Worm (Caenorhabditis elegans) whole organism, L1 larva: ENCODE measurements around the gene F54H12.10.

Experiments
- C04F5.9 ChIP-seq: sonication (generic microtip); optimal IDR thresholded peaks from 2 replicates; lab custom pipeline; 2016; ENCODE audit warnings: missing genetic modification characterization, missing compliant biosample characterization
- C16A3.4 ChIP-seq: fragments of 150-350 bp; optimal IDR thresholded peaks from 2 replicates; lab custom pipeline; 2014; ENCODE audit warnings: missing biosample characterization, missing genetic modification characterization
- C34B4.2 ChIP-seq: sonication (generic microtip); optimal IDR thresholded peaks from 2 replicates; lab custom pipeline; 2017; ENCODE audit warnings: mild to moderate bottlenecking, missing genetic modification characterization, missing compliant biosample characterization
- F16B12.6 ChIP-seq: fragments of 150-350 bp; optimal IDR thresholded peaks from 2 replicates; lab custom pipeline; 2014; ENCODE audit warnings: missing biosample characterization, missing genetic modification characterization
- Y116A8C.19 ChIP-seq: sonication (generic microtip); optimal IDR thresholded peaks from 2 replicates; lab custom pipeline; 2016; ENCODE audit warnings: missing compliant biosample characterization, missing genetic modification characterization, borderline replicate concordance
- alr-1 ChIP-seq: fragments of 200-800 bp; sonication (Bioruptor generic); optimal IDR thresholded peaks from 2 replicates; lab custom pipeline; 2018; ENCODE audit warnings: borderline replicate concordance, mild to moderate bottlenecking, missing genetic modification characterization, missing compliant biosample characterization
- aly-2 ChIP-seq: fragments of 150-350 bp; optimal IDR thresholded peaks from 2 replicates; lab custom pipeline; 2014; ENCODE audit warnings: missing biosample characterization, missing genetic modification characterization
- blmp-1 ChIP-seq: fragments of 150-350 bp; optimal IDR thresholded peaks from 2 replicates; lab custom pipeline; 2014; ENCODE audit warnings: missing biosample characterization, missing genetic modification characterization
- ceh-63 ChIP-seq: fragments of 200-800 bp; sonication (Bioruptor generic); optimal IDR thresholded peaks from 2 replicates; lab custom pipeline; 2018; ENCODE audit warnings: mild to moderate bottlenecking, missing genetic modification characterization, missing compliant biosample characterization
- ceh-88 ChIP-seq: fragments of 200-800 bp; sonication (Bioruptor generic); IDR thresholded peaks from 2 replicates; pipeline ENCODE4 v1.3.6; 2022; ENCODE audit warnings: missing genetic modification characterization, missing compliant biosample characterization
- ceh-90 ChIP-seq: sonication (generic microtip); optimal IDR thresholded peaks from 2 replicates; lab custom pipeline; 2016; ENCODE audit warnings: missing genetic modification characterization, missing compliant biosample characterization
- ces-1 ChIP-seq: fragments of 150-350 bp; optimal IDR thresholded peaks from 2 replicates; lab custom pipeline; 2014; ENCODE audit warnings: missing biosample characterization, missing genetic modification reagents, missing genetic modification characterization
- dpl-1 ChIP-seq, 3 experiments: fragments of 150-350 bp in 2 of 3; sonication (generic microtip) in 1 of 3; optimal IDR thresholded peaks; 2 replicates each; lab custom pipeline; 2014 to 2017; ENCODE audit warnings: missing biosample characterization in 3 of 3, missing genetic modification characterization in 3 of 3, missing genetic modification reagents in 3 of 3
- dsc-1 ChIP-seq: sonication (generic microtip); optimal IDR thresholded peaks from 2 replicates; lab custom pipeline; 2016; ENCODE audit warnings: mild to moderate bottlenecking, missing genetic modification characterization, missing compliant biosample characterization
- efl-1 ChIP-seq, 4 experiments: fragments of 150-350 bp; optimal IDR thresholded peaks in 3 of 4; peaks in 1 of 4; 1 replicate in 1 of 4; 2 replicates in 3 of 4; lab custom pipeline; 2014; ENCODE audit warnings: missing biosample characterization in 2 of 4, missing genetic modification characterization in 2 of 4, missing genetic modification reagents in 2 of 4
- efl-3 ChIP-seq: fragments of 200-800 bp; sonication (Bioruptor generic); optimal IDR thresholded peaks from 2 replicates; lab custom pipeline; 2018; ENCODE audit warnings: mild to moderate bottlenecking, missing genetic modification characterization, missing compliant biosample characterization
- fkh-10 ChIP-seq: sonication (generic microtip); optimal IDR thresholded peaks from 2 replicates; lab custom pipeline; 2017; ENCODE audit warnings: missing biosample characterization, missing genetic modification reagents, missing genetic modification characterization
- fkh-4 ChIP-seq: sonication (generic microtip); optimal IDR thresholded peaks from 2 replicates; lab custom pipeline; 2016; ENCODE audit warnings: missing compliant biosample characterization, missing genetic modification characterization, borderline replicate concordance
- fkh-8 ChIP-seq: sonication (generic microtip); optimal IDR thresholded peaks from 2 replicates; lab custom pipeline; 2016; ENCODE audit warnings: mild to moderate bottlenecking, missing genetic modification characterization, missing compliant biosample characterization
- fos-1 ChIP-seq: fragments of 150-350 bp; optimal IDR thresholded peaks from 2 replicates; lab custom pipeline; 2014; ENCODE audit warnings: missing biosample characterization, missing genetic modification characterization
- hlh-4 ChIP-seq: sonication (generic microtip); optimal IDR thresholded peaks from 2 replicates; lab custom pipeline; 2016; ENCODE audit warnings: mild to moderate bottlenecking, missing genetic modification characterization, missing compliant biosample characterization
- hpl-2 ChIP-seq: fragments of 150-350 bp; optimal IDR thresholded peaks from 2 replicates; lab custom pipeline; 2014; ENCODE audit warnings: missing biosample characterization, missing genetic modification reagents, missing genetic modification characterization
- irx-1 ChIP-seq: sonication (generic microtip); optimal IDR thresholded peaks from 2 replicates; lab custom pipeline; 2016; ENCODE audit warnings: missing genetic modification characterization, missing compliant biosample characterization
- isw-1 ChIP-seq: fragments of 200-800 bp; sonication (Bioruptor generic); IDR thresholded peaks from 2 replicates; pipeline ENCODE4 v1.3.6; 2022; ENCODE audit warnings: missing genetic modification characterization, missing compliant biosample characterization
- lin-35 ChIP-seq, 2 experiments: fragments of 150-350 bp; optimal IDR thresholded peaks; 2 replicates each; lab custom pipeline; 2014; ENCODE audit warnings: missing biosample characterization in 2 of 2, missing genetic modification characterization in 2 of 2, missing genetic modification reagents in 2 of 2
- lin-39 ChIP-seq: fragments of 150-350 bp; optimal IDR thresholded peaks from 2 replicates; lab custom pipeline; 2014; ENCODE audit warnings: missing biosample characterization, missing genetic modification reagents, missing genetic modification characterization
- mab-9 ChIP-seq: fragments of 200-800 bp; sonication (Bioruptor generic); IDR thresholded peaks from 2 replicates; pipeline ENCODE4 v1.3.6; 2022; ENCODE audit warnings: missing genetic modification reagents, missing genetic modification characterization, missing compliant biosample characterization
- mdl-1 ChIP-seq, 2 experiments: fragments of 150-350 bp; optimal IDR thresholded peaks; 2 replicates each; lab custom pipeline; 2014 to 2017; ENCODE audit warnings: missing biosample characterization in 2 of 2, missing genetic modification characterization in 2 of 2, inconsistent platforms in 1 of 2
- mep-1 ChIP-seq: fragments of 150-350 bp; optimal IDR thresholded peaks from 2 replicates; lab custom pipeline; 2014; ENCODE audit warnings: missing biosample characterization, missing genetic modification characterization
- nhr-11 ChIP-seq: fragments of 150-350 bp; optimal IDR thresholded peaks from 2 replicates; lab custom pipeline; 2014; ENCODE audit warnings: missing biosample characterization, missing genetic modification characterization
- nhr-12 ChIP-seq: sonication (generic microtip); optimal IDR thresholded peaks from 2 replicates; lab custom pipeline; 2017; ENCODE audit warnings: missing biosample characterization, missing genetic modification characterization
- nhr-19 ChIP-seq: fragments of 200-800 bp; sonication (Bioruptor generic); conservative IDR thresholded peaks from 2 replicates; pipeline ENCODE4 v1.3.6; 2022; ENCODE audit warnings: missing genetic modification characterization, missing compliant biosample characterization
- nhr-237 ChIP-seq: fragments of 150-350 bp; optimal IDR thresholded peaks from 2 replicates; lab custom pipeline; 2014; ENCODE audit warnings: missing biosample characterization, missing genetic modification characterization
- nhr-28 ChIP-seq: fragments of 150-350 bp; optimal IDR thresholded peaks from 2 replicates; lab custom pipeline; 2014; ENCODE audit warnings: missing biosample characterization, missing genetic modification characterization
- nhr-84 ChIP-seq: sonication (generic microtip); optimal IDR thresholded peaks from 2 replicates; lab custom pipeline; 2017; ENCODE audit warnings: missing biosample characterization, missing genetic modification characterization
- nhr-85 ChIP-seq: sonication (generic microtip); peaks from one replicate; lab custom pipeline; 2016; ENCODE audit warnings: missing genetic modification characterization, inconsistent platforms, missing compliant biosample characterization
- nhr-90 ChIP-seq: sonication (generic microtip); optimal IDR thresholded peaks from 2 replicates; lab custom pipeline; 2016; ENCODE audit warnings: mild to moderate bottlenecking, missing genetic modification characterization, missing compliant biosample characterization; ENCODE audit not compliant: poor library complexity
- pax-3 ChIP-seq: fragments of 200-800 bp; sonication (Bioruptor generic); optimal IDR thresholded peaks from 2 replicates; lab custom pipeline; 2018; ENCODE audit warnings: mild to moderate bottlenecking, missing genetic modification characterization, moderate library complexity, missing compliant biosample characterization
- pqm-1 ChIP-seq: sonication (generic microtip); optimal IDR thresholded peaks from 3 replicates; lab custom pipeline; 2017; ENCODE audit warnings: missing biosample characterization, missing genetic modification characterization
- skn-1 ChIP-seq: fragments of 150-350 bp; optimal IDR thresholded peaks from 2 replicates; lab custom pipeline; 2014; ENCODE audit warnings: missing biosample characterization, missing genetic modification characterization
- sox-4 ChIP-seq: sonication (generic microtip); optimal IDR thresholded peaks from 2 replicates; lab custom pipeline; 2016; ENCODE audit warnings: missing genetic modification characterization, missing compliant biosample characterization
- swsn-7 ChIP-seq: sonication (generic microtip); optimal IDR thresholded peaks from 2 replicates; lab custom pipeline; 2016; ENCODE audit warnings: missing genetic modification characterization, missing compliant biosample characterization
- tbx-2 ChIP-seq: sonication (generic microtip); optimal IDR thresholded peaks from 2 replicates; lab custom pipeline; 2016; ENCODE audit warnings: missing genetic modification characterization, missing compliant biosample characterization
- tlp-1 ChIP-seq: fragments of 150-350 bp; optimal IDR thresholded peaks from 2 replicates; lab custom pipeline; 2014; ENCODE audit warnings: missing biosample characterization, missing genetic modification characterization
- unc-130 ChIP-seq: fragments of 150-350 bp; optimal IDR thresholded peaks from 2 replicates; lab custom pipeline; 2017; ENCODE audit warnings: missing biosample characterization, missing genetic modification characterization, inconsistent platforms
- unc-86 ChIP-seq: sonication (generic microtip); optimal IDR thresholded peaks from 2 replicates; lab custom pipeline; 2016; ENCODE audit warnings: missing genetic modification characterization, missing compliant biosample characterization
- unc-98 ChIP-seq: fragments of 200-800 bp; sonication (Bioruptor generic); IDR thresholded peaks from 2 replicates; pipeline ENCODE4 v1.3.6; 2022; ENCODE audit warnings: missing genetic modification characterization, missing compliant biosample characterization
- xbp-1 ChIP-seq: sonication (generic microtip); optimal IDR thresholded peaks from 2 replicates; lab custom pipeline; 2016; ENCODE audit warnings: missing genetic modification characterization, missing compliant biosample characterization
- ztf-11 ChIP-seq, 2 experiments: sonication (generic microtip); optimal IDR thresholded peaks; 2 replicates each; lab custom pipeline; 2016 to 2017; ENCODE audit warnings: missing genetic modification characterization in 2 of 2, missing biosample characterization in 1 of 2, missing compliant biosample characterization in 1 of 2

Gene F54H12.10

DNA sequence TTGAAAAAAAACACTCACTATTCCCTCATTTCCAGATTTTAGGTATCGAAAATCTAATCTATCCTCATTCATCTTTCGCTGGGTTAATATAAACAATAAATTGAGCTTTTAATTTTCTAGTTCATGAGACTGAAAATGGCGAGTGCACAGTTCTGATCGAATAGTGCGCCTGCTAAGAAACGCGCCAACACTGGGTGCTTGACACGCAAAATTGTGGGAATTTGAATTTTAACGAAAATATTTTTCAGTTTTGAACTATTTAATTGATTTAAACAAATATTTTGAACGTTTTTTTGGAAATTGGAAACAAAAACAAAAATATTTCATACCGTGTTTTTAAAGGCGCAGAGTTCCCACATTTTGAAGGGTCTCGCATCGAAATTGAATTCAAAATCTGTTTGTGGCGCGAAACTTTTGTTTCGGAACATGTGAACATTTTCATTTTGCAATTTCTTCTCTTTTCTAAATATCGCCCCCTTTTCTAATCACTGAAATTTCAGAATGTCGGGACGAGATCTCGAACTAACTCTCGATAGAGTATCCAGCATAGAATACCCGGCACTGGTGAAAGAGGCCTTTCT lies 30.1 kb downstream of the F54H12.10 start, which contains the start of the genes C29E4.13 and npp-15 (continued):
- TF ChIP-seq lin-35 (GFP tag; optimal IDR thresholded peaks at IDR 0.05; lab: Kevin White, UChicago) = peak; percentile 74 to 87
- TF ChIP-seq ces-1 (GFP tag; lab: Kevin White, UChicago) = no peak
- no peak for TF ChIP-seq tlp-1
- peak; percentile 70 for TF ChIP-seq mep-1 (tag; lab: Kevin White, UChicago)
- TF ChIP-seq fos-1 (tag; lab: Kevin White, UChicago) = no peak
- no peak for TF ChIP-seq hlh-4 (tag; lab: Kevin White, UChicago)
- TF ChIP-seq dsc-1 (tag; lab: Kevin White, UChicago) = no peak
- TF ChIP-seq unc-130 (tag; lab: Kevin White, UChicago) = no peak
- TF ChIP-seq fkh-10 (GFP tag; lab: Kevin White, UChicago) = no peak
- peak; percentile 39 for TF ChIP-seq xbp-1 (tag; lab: Kevin White, UChicago)
- TF ChIP-seq skn-1 (tag; lab: Kevin White, UChicago) = peak; percentile 24
- TF ChIP-seq unc-98 = no peak
- TF ChIP-seq nhr-85 (tag; lab: Kevin White, UChicago) = no peak
- no peak for TF ChIP-seq ceh-90 (tag; lab: Kevin White, UChicago)
- peak; percentile 29 for TF ChIP-seq lin-39
- TF ChIP-seq efl-1 (optimal IDR thresholded peaks at IDR 0.05; lab: Kevin White, UChicago) = peak; percentile 64 to 81
- TF ChIP-seq efl-1 (GFP tag; optimal IDR thresholded peaks at IDR 0.05 in 1 of 2; lab: Kevin White, UChicago) = peak; percentile 83 to 98
- no peak for TF ChIP-seq fkh-4
- no peak for TF ChIP-seq pqm-1 (tag; lab: Kevin White, UChicago)
- TF ChIP-seq fkh-8 (tag; lab: Kevin White, UChicago) = no peak
- TF ChIP-seq aly-2 (tag; lab: Kevin White, UChicago) = no peak
- no peak for TF ChIP-seq efl-3 (GFP tag; lab: Kevin White, UChicago)
- TF ChIP-seq unc-86 (tag; lab: Kevin White, UChicago) = peak; percentile 15
- TF ChIP-seq mab-9 = no peak
- TF ChIP-seq pax-3 (tag; lab: Kevin White, UChicago) = no peak
- no peak for TF ChIP-seq ceh-63 (GFP tag; lab: Kevin White, UChicago)
- TF ChIP-seq C04F5.9 (tag; lab: Kevin White, UChicago) = no peak
- TF ChIP-seq Y116A8C.19 (tag; lab: Kevin White, UChicago) = no peak
- TF ChIP-seq nhr-90 (tag; lab: Kevin White, UChicago) = peak; percentile 27
- no peak for TF ChIP-seq hpl-2 (GFP tag; lab: Kevin White, UChicago)
- TF ChIP-seq F16B12.6 = peak; percentile 44
- no peak for TF ChIP-seq sox-4
- TF ChIP-seq nhr-237 (tag; lab: Kevin White, UChicago) = no peak
- no peak for TF ChIP-seq C34B4.2 (tag; lab: Kevin White, UChicago)
- TF ChIP-seq C16A3.4 (tag; lab: Kevin White, UChicago) = peak; percentile 55
- TF ChIP-seq nhr-19 = no peak; the same call in 1 of the 2 replicates
- TF ChIP-seq ceh-88 (GFP tag; lab: Robert Waterston, UW) = no peak

DNA sequence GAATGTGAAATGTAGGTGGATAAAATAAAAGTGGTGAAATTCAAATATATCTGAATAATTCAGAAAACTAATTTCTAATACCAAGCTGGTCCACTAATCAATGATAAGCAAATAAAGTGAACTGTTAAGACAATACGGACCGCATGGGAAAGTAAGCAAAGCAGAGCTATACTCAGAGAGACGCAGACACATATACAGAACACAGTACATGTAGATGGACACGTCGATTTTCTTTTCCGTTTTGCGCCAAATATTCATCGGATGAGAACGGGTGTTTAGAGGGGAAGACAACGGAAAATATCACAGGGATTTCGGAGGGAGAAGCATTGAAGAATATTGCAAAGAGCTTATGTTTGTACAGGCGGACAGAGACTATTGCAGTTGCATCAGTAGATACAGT lies 32.8 kb downstream of the F54H12.10 start:
- TF ChIP-seq ceh-88 (GFP tag; lab: Robert Waterston, UW) = no peak
- TF ChIP-seq blmp-1 (tag; lab: Kevin White, UChicago) = peak; percentile 27
- no peak for TF ChIP-seq fos-1 (tag; lab: Kevin White, UChicago)

DNA sequence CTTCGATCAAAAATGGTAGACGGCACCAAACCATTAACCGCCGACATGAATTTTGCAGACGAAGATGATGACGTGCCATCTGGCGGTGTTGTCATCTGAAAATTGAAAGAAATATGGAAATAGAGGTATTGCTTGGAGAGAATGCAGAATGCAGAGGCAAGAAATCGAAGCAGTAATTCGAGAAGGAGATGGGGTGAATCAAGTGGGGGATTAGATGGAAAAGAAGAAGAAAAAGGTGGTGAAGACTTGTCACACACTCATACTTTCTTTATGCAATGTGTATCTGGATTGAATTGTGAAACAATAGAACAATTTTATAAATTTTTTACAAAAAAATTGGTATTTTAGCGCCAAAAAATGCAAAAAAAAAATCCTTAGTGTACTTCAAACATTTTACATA lies 34.0 kb downstream of the F54H12.10 start, which contains the start of gene tag-250:
TSS of gene tag-250 (minus strand) at position 101 of the 400 bp plus-strand sequence.
- TF ChIP-seq nhr-84 (tag; lab: Kevin White, UChicago) (no peak), xbp-1 (tag; lab: Kevin White, UChicago) (no peak), skn-1 (tag; lab: Kevin White, UChicago) (no peak), efl-1 (optimal IDR thresholded peaks at IDR 0.05; lab: Kevin White, UChicago) (no peak), efl-1 (GFP tag; optimal IDR thresholded peaks at IDR 0.05 in 1 of 2; lab: Kevin White, UChicago) (no peak), swsn-7 (tag; lab: Kevin White, UChicago) (no peak), mep-1 (tag; lab: Kevin White, UChicago) (no peak), mdl-1 (tag; optimal IDR thresholded peaks at IDR 0.05; lab: Kevin White, UChicago) (no peak), ceh-63 (GFP tag; lab: Kevin White, UChicago) (no peak), nhr-11 (tag; lab: Kevin White, UChicago) (no peak), ztf-11 (tag; optimal IDR thresholded peaks at IDR 0.05; lab: Kevin White, UChicago) (no peak), tbx-2 (no peak), Y116A8C.19 (tag; lab: Kevin White, UChicago) (no peak), isw-1 (GFP tag; lab: Robert Waterston, UW) (no peak), nhr-90 (tag; lab: Kevin White, UChicago) (no peak), fkh-8 (tag; lab: Kevin White, UChicago) (no peak), alr-1 (tag; lab: Kevin White, UChicago) (no peak), nhr-28 (no peak), dpl-1 (GFP tag; optimal IDR thresholded peaks at IDR 0.05; lab: Kevin White, UChicago) (no peak), nhr-12 (tag; lab: Kevin White, UChicago) (no peak), irx-1 (tag; lab: Kevin White, UChicago) (no peak)
